Fruit fly (Drosophila melanogaster) whole organism, prepupa: Measurements from ENCODE around the gene Grasp65.
A peak's percentile ranks its signal among the peaks of the same experiment; 100 is the strongest.

Experiments
- Blimp-1 ChIP-seq: fragments of 200-800 bp; sonication (Bioruptor generic); optimal IDR thresholded peaks from 3 replicates; lab custom pipeline; 2017; ENCODE audit warnings: missing biosample characterization, missing genetic modification characterization, mild to moderate bottlenecking, moderate library complexity, missing genetic modification reagents
- CG10631 ChIP-seq: fragments of 200-800 bp; sonication (Bioruptor generic); optimal IDR thresholded peaks from 2 replicates; lab custom pipeline; 2016; ENCODE audit warnings: missing biosample characterization, missing genetic modification characterization
- CG10669 ChIP-seq: fragments of 200-800 bp; sonication (Bioruptor generic); optimal IDR thresholded peaks from 3 replicates; lab custom pipeline; 2018; ENCODE audit warnings: missing biosample characterization, mild to moderate bottlenecking, missing genetic modification characterization, moderate library complexity
- CG11294 ChIP-seq: fragments of 200-800 bp; sonication (Bioruptor generic); IDR thresholded peaks from 2 replicates; pipeline ENCODE4 v1.3.6; 2022; ENCODE audit warnings: missing biosample characterization, missing genetic modification characterization
- CG11902 ChIP-seq: fragments of 200-800 bp; sonication (Bioruptor generic); optimal IDR thresholded peaks from 3 replicates; lab custom pipeline; 2016; ENCODE audit warnings: missing biosample characterization, missing genetic modification characterization
- CG15336 ChIP-seq: fragments of 200-800 bp; sonication (Bioruptor generic); IDR thresholded peaks from 2 replicates; pipeline ENCODE4 v1.3.6; 2022; ENCODE audit warnings: missing biosample characterization, missing genetic modification characterization
- CG1621 ChIP-seq: fragments of 200-800 bp; sonication (Bioruptor generic); optimal IDR thresholded peaks from 3 replicates; lab custom pipeline; 2018; ENCODE audit warnings: missing biosample characterization, mild to moderate bottlenecking, missing genetic modification characterization
- CG31627 ChIP-seq: fragments of 200-800 bp; sonication (Bioruptor generic); optimal IDR thresholded peaks from 3 replicates; lab custom pipeline; 2016; ENCODE audit warnings: missing biosample characterization, missing genetic modification characterization
- CG32006 ChIP-seq: fragments of 200-800 bp; sonication (Bioruptor generic); optimal IDR thresholded peaks from 3 replicates; lab custom pipeline; 2017; ENCODE audit warnings: missing biosample characterization, mild to moderate bottlenecking, missing genetic modification characterization
- CG34406 ChIP-seq: fragments of 200-800 bp; sonication (Bioruptor generic); optimal IDR thresholded peaks from 3 replicates; lab custom pipeline; 2016; ENCODE audit warnings: missing biosample characterization, missing genetic modification characterization
- CG3919 ChIP-seq: fragments of 200-800 bp; sonication (Bioruptor generic); optimal IDR thresholded peaks from 3 replicates; lab custom pipeline; 2016; ENCODE audit warnings: missing biosample characterization, missing genetic modification characterization
- CG6163 ChIP-seq: fragments of 200-800 bp; sonication (Bioruptor generic); IDR thresholded peaks from 3 replicates; pipeline ENCODE4 v1.3.6; 2022; ENCODE audit warnings: missing biosample characterization, missing genetic modification characterization
- CG6792 ChIP-seq: fragments of 200-800 bp; sonication (Bioruptor generic); optimal IDR thresholded peaks from 3 replicates; lab custom pipeline; 2016; ENCODE audit warnings: missing biosample characterization, missing genetic modification characterization
- CG6808 ChIP-seq: fragments of 200-800 bp; sonication (Bioruptor generic); optimal IDR thresholded peaks from 3 replicates; lab custom pipeline; 2017; ENCODE audit warnings: missing biosample characterization, missing genetic modification characterization, mild to moderate bottlenecking, moderate library complexity, missing genetic modification reagents
- CG6854 ChIP-seq: fragments of 200-800 bp; sonication (Bioruptor generic); optimal IDR thresholded peaks from 2 replicates; lab custom pipeline; 2017; ENCODE audit warnings: missing biosample characterization, mild to moderate bottlenecking, missing genetic modification characterization
- CG8319 ChIP-seq: fragments of 200-800 bp; sonication (Bioruptor generic); optimal IDR thresholded peaks from 3 replicates; lab custom pipeline; 2016; ENCODE audit warnings: missing biosample characterization, missing genetic modification characterization
- CG9139 ChIP-seq: fragments of 200-800 bp; sonication (Bioruptor generic); optimal IDR thresholded peaks from 3 replicates; lab custom pipeline; 2017; ENCODE audit warnings: missing biosample characterization, mild to moderate bottlenecking, missing genetic modification characterization
- Eip75B ChIP-seq: fragments of 200-800 bp; sonication (Bioruptor generic); optimal IDR thresholded peaks from 3 replicates; lab custom pipeline; 2016; ENCODE audit warnings: missing biosample characterization, missing genetic modification characterization
- Eip78C ChIP-seq: fragments of 200-800 bp; sonication (Bioruptor generic); peaks from one replicate; lab custom pipeline; 2016; ENCODE audit warnings: missing biosample characterization, missing genetic modification characterization
- Eip93F ChIP-seq: fragments of 200-800 bp; sonication (Bioruptor generic); optimal IDR thresholded peaks from 2 replicates; lab custom pipeline; 2016; ENCODE audit warnings: missing biosample characterization, mild to moderate bottlenecking, missing genetic modification characterization
- Ets21C ChIP-seq: fragments of 200-800 bp; sonication (Bioruptor generic); optimal IDR thresholded peaks from 3 replicates; lab custom pipeline; 2016; ENCODE audit warnings: missing biosample characterization, missing genetic modification characterization
- Hr39 ChIP-seq: fragments of 200-800 bp; sonication (Bioruptor generic); optimal IDR thresholded peaks from 2 replicates; lab custom pipeline; 2016; ENCODE audit warnings: missing biosample characterization, missing genetic modification characterization
- OdsH ChIP-seq: fragments of 200-800 bp; sonication (Bioruptor generic); optimal IDR thresholded peaks from 3 replicates; lab custom pipeline; 2016; ENCODE audit warnings: missing biosample characterization, missing genetic modification characterization
- Sox102F ChIP-seq: fragments of 200-800 bp; sonication (Bioruptor generic); optimal IDR thresholded peaks from 2 replicates; lab custom pipeline; 2016; ENCODE audit warnings: missing biosample characterization, mild to moderate bottlenecking, missing genetic modification characterization
- Sox14 ChIP-seq: fragments of 200-800 bp; sonication (Bioruptor generic); optimal IDR thresholded peaks from 3 replicates; lab custom pipeline; 2016; ENCODE audit warnings: missing biosample characterization, missing genetic modification characterization
- acj6 ChIP-seq: fragments of 200-800 bp; sonication (Bioruptor generic); optimal IDR thresholded peaks from 3 replicates; lab custom pipeline; 2016; ENCODE audit warnings: missing biosample characterization, missing genetic modification characterization
- cyc ChIP-seq: fragments of 200-800 bp; sonication (Bioruptor generic); optimal IDR thresholded peaks from 3 replicates; lab custom pipeline; 2016; ENCODE audit warnings: missing biosample characterization, missing genetic modification characterization
- dac ChIP-seq: fragments of 200-800 bp; sonication (Bioruptor generic); optimal IDR thresholded peaks from 2 replicates; lab custom pipeline; 2017; ENCODE audit warnings: missing biosample characterization, mild to moderate bottlenecking, missing genetic modification characterization
- dsx ChIP-seq: fragments of 200-800 bp; optimal IDR thresholded peaks from 3 replicates; lab custom pipeline; 2019; ENCODE audit warnings: missing biosample characterization, mild to moderate bottlenecking, missing genetic modification characterization, moderate library complexity; ENCODE audit not compliant: poor library complexity, severe bottlenecking
- eg ChIP-seq: fragments of 200-800 bp; sonication (Bioruptor generic); IDR thresholded peaks from 3 replicates; pipeline ENCODE4 v1.3.6; 2022; ENCODE audit warnings: missing biosample characterization, missing genetic modification characterization
- esn ChIP-seq: fragments of 200-800 bp; sonication (Bioruptor generic); optimal IDR thresholded peaks from 2 replicates; lab custom pipeline; 2016; ENCODE audit warnings: missing biosample characterization, mild to moderate bottlenecking, missing genetic modification characterization, moderate library complexity
- fd59A ChIP-seq: fragments of 200-800 bp; sonication (Bioruptor generic); optimal IDR thresholded peaks from 2 replicates; lab custom pipeline; 2017; ENCODE audit warnings: missing biosample characterization, mild to moderate bottlenecking, missing genetic modification characterization, missing genetic modification reagents
- fkh ChIP-seq: fragments of 200-800 bp; sonication (Bioruptor generic); optimal IDR thresholded peaks from 3 replicates; lab custom pipeline; 2017; ENCODE audit warnings: missing biosample characterization, mild to moderate bottlenecking, missing genetic modification characterization, moderate library complexity
- lz ChIP-seq: fragments of 200-800 bp; sonication (Bioruptor generic); optimal IDR thresholded peaks from 3 replicates; lab custom pipeline; 2016; ENCODE audit warnings: missing biosample characterization, missing genetic modification characterization
- net ChIP-seq: fragments of 200-800 bp; sonication (Bioruptor generic); optimal IDR thresholded peaks from 3 replicates; lab custom pipeline; 2016; ENCODE audit warnings: missing biosample characterization, missing genetic modification characterization
- pdm3 ChIP-seq: fragments of 200-800 bp; sonication (Bioruptor generic); optimal IDR thresholded peaks from 3 replicates; lab custom pipeline; 2016; ENCODE audit warnings: missing biosample characterization, missing genetic modification characterization
- salr ChIP-seq, 2 experiments: fragments of 200-800 bp; sonication (Bioruptor generic); optimal IDR thresholded peaks; 3 replicates each; lab custom pipeline; 2016 to 2018; ENCODE audit warnings: missing biosample characterization in 2 of 2, missing genetic modification characterization in 2 of 2, mild to moderate bottlenecking in 1 of 2
- svp ChIP-seq: fragments of 200-800 bp; sonication (Bioruptor generic); peaks from one replicate; lab custom pipeline; 2016; ENCODE audit warnings: missing biosample characterization, missing genetic modification characterization
- vri ChIP-seq: fragments of 200-800 bp; sonication (Bioruptor generic); optimal IDR thresholded peaks from 3 replicates; lab custom pipeline; 2016; ENCODE audit warnings: missing biosample characterization, mild to moderate bottlenecking, missing genetic modification characterization

The Grasp65 gene

DNA sequence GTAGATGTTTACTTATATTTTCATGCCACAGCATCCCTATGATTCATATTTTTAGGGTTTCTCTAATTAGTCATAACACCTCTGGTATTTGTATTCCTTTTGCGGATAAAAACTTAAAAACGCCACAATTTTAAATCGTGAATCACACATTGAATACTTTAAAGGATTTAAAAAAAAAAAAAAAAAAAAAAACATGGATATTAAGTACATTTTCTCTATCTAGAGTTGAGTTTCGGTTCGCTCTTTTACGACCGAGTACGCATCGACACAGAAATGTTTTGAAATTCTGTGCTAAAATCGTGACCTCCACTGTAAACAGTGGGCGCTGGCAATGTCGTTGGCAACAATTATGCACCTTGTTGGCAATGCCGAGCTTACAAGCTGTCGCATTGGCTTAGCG lies 19.3 kb upstream of the Grasp65 start (continued):
- no peak for TF ChIP-seq Eip75B (GFP tag; lab: Kevin White, UChicago)
- no peak for TF ChIP-seq CG1621 (tag; lab: Kevin White, UChicago)
- TF ChIP-seq OdsH: peak; percentile 66
- peak; percentile 57 for TF ChIP-seq acj6 (GFP tag; lab: Kevin White, UChicago)
- TF ChIP-seq CG10669 (GFP tag; lab: Kevin White, UChicago): peak; percentile 23
- TF ChIP-seq vri (GFP tag; lab: Kevin White, UChicago): no peak
- no peak for TF ChIP-seq CG9139 (GFP tag; lab: Kevin White, UChicago)
- peak; percentile 14 for TF ChIP-seq CG10631
- peak; percentile 53 for TF ChIP-seq Sox14
- TF ChIP-seq CG6808 (GFP tag; lab: Kevin White, UChicago): no peak
- peak; percentile 41 for TF ChIP-seq lz
- TF ChIP-seq CG11902: no peak
- peak; percentile 38 for TF ChIP-seq Hr39 (GFP tag; lab: Kevin White, UChicago)
- TF ChIP-seq CG8319 (GFP tag; lab: Kevin White, UChicago): no peak
- TF ChIP-seq Eip78C (GFP tag; lab: Kevin White, UChicago): peak; percentile 86
- no peak for TF ChIP-seq fd59A (GFP tag; lab: Kevin White, UChicago)
- 0 out of 2 replicates have a peak, but pooled peaks have one; percentile 32 for TF ChIP-seq CG11294 (GFP tag; lab: Robert Waterston, UW)
- peak; percentile 74 for TF ChIP-seq CG15336 (GFP tag; lab: Robert Waterston, UW)
- TF ChIP-seq dsx: no peak
- TF ChIP-seq CG3919: peak; percentile 44
- peak; percentile 51 for TF ChIP-seq pdm3
- peak; percentile 45 for TF ChIP-seq esn (GFP tag; lab: Kevin White, UChicago)
- no peak for TF ChIP-seq CG6854
- peak; percentile 53 for TF ChIP-seq CG31627 (GFP tag; lab: Kevin White, UChicago)
- peak; percentile 34 for TF ChIP-seq CG34406
- no peak for TF ChIP-seq fkh (GFP tag; lab: Kevin White, UChicago)
- peak; percentile 68 for TF ChIP-seq net (GFP tag; lab: Kevin White, UChicago)

dm6 chr3L:19906148-19906752 lies 18.5 kb upstream of the Grasp65 start:
- TF ChIP-seq CG15336 (GFP tag; lab: Robert Waterston, UW) (no peak), CG32006 (peak; percentile 6), CG8319 (GFP tag; lab: Kevin White, UChicago) (no peak), dac (GFP tag; lab: Kevin White, UChicago) (no peak), Ets21C (GFP tag; lab: Kevin White, UChicago) (no peak), eg (GFP tag; lab: Robert Waterston, UW) (0 out of 3 replicates have a peak, but pooled peaks have one; percentile 13), Eip78C (GFP tag; lab: Kevin White, UChicago) (peak; percentile 59), pdm3 (no peak), CG31627 (GFP tag; lab: Kevin White, UChicago) (no peak), cyc (GFP tag; lab: Kevin White, UChicago) (no peak)

dm6 chr3L:19906780-19907705 lies 17.7 kb upstream of the Grasp65 start:
- TF ChIP-seq vri (GFP tag; lab: Kevin White, UChicago) (peak; percentile 89), CG3919 (peak; percentile 23), Blimp-1 (GFP tag; lab: Kevin White, UChicago) (peak; percentile 96), Sox102F (GFP tag; lab: Kevin White, UChicago) (peak; percentile 10), CG6792 (GFP tag; lab: Kevin White, UChicago) (no peak), acj6 (GFP tag; lab: Kevin White, UChicago) (peak; percentile 34), svp (peak; percentile 78), CG6163 (GFP tag; lab: Robert Waterston, UW) (no peak), Sox14 (no peak), fkh (GFP tag; lab: Kevin White, UChicago) (peak; percentile 96), dsx (peak; percentile 57), Eip78C (GFP tag; lab: Kevin White, UChicago) (peak; percentile 78), Eip93F (GFP tag; lab: Kevin White, UChicago) (peak; percentile 38), salr (GFP tag; optimal IDR thresholded peaks at IDR 0.05; lab: Kevin White, UChicago) (peak in 1 of 2 experiments; percentile 17)
